Worm (Caenorhabditis elegans) whole organism, young adult: Measurements from ENCODE around the gene nhr-105.

ENCODE experiments used
- B0019.2 ChIP-seq: fragments of 200-800 bp; sonication (Bioruptor generic); conservative IDR thresholded peaks from 2 replicates; pipeline ENCODE4 v1.3.6; 2022; ENCODE audit warnings: missing genetic modification reagents, missing genetic modification characterization, missing compliant biosample characterization
- B0336.3 ChIP-seq: fragments of 200-800 bp; sonication (Bioruptor generic); IDR thresholded peaks from 2 replicates; pipeline ENCODE4 v1.3.6; 2022; ENCODE audit warnings: missing genetic modification characterization, missing compliant biosample characterization
- F10E7.11 ChIP-seq: sonication (generic microtip); optimal IDR thresholded peaks from 2 replicates; lab custom pipeline; 2017; ENCODE audit warnings: mild to moderate bottlenecking, missing genetic modification characterization, moderate library complexity, missing compliant biosample characterization
- F22D6.2 ChIP-seq: sonication (generic microtip); optimal IDR thresholded peaks from 2 replicates; lab custom pipeline; 2016; ENCODE audit warnings: mild to moderate bottlenecking, missing genetic modification characterization, missing compliant biosample characterization
- F23B12.7 ChIP-seq: sonication (generic microtip); optimal IDR thresholded peaks from 2 replicates; lab custom pipeline; 2017; ENCODE audit warnings: missing genetic modification characterization, mild to moderate bottlenecking, missing compliant biosample characterization, antibody characterized with exemption, moderate library complexity; ENCODE audit not compliant: insufficient read depth
- F33H1.4 ChIP-seq: fragments of 200-800 bp; sonication (Bioruptor generic); IDR thresholded peaks from 2 replicates; pipeline ENCODE4 v1.3.6; 2022; ENCODE audit warnings: missing genetic modification reagents, missing genetic modification characterization, missing compliant biosample characterization
- F37B4.10 ChIP-seq: fragments of 200-800 bp; sonication (Bioruptor generic); IDR thresholded peaks from 2 replicates; pipeline ENCODE4 v1.3.6; 2022; ENCODE audit warnings: missing genetic modification characterization, missing compliant biosample characterization
- F49E8.2 ChIP-seq: sonication (generic microtip); optimal IDR thresholded peaks from 3 replicates; lab custom pipeline; 2017; ENCODE audit warnings: missing genetic modification characterization, mild to moderate bottlenecking, missing compliant biosample characterization, antibody characterized with exemption, moderate library complexity; ENCODE audit not compliant: insufficient read depth
- F57A8.1 ChIP-seq: fragments of 200-800 bp; sonication (Bioruptor generic); optimal IDR thresholded peaks from 2 replicates; lab custom pipeline; 2018; ENCODE audit warnings: mild to moderate bottlenecking, missing genetic modification characterization, moderate library complexity, missing compliant biosample characterization
- K12H6.12 ChIP-seq: fragments of 200-800 bp; sonication (Bioruptor generic); optimal IDR thresholded peaks from 2 replicates; lab custom pipeline; 2018; ENCODE audit warnings: mild to moderate bottlenecking, missing genetic modification characterization, missing compliant biosample characterization
- Y53F4B.3 ChIP-seq: fragments of 200-800 bp; sonication (Bioruptor generic); IDR thresholded peaks from 2 replicates; pipeline ENCODE4 v1.3.6; 2022; ENCODE audit warnings: missing genetic modification reagents, missing genetic modification characterization, missing compliant biosample characterization
- Y79H2A.3 ChIP-seq: fragments of 200-800 bp; sonication (Bioruptor generic); conservative IDR thresholded peaks from 2 replicates; pipeline ENCODE4 v1.3.6; 2022; ENCODE audit warnings: missing genetic modification reagents, missing genetic modification characterization, missing compliant biosample characterization
- ZK185.1 ChIP-seq: sonication (generic microtip); optimal IDR thresholded peaks from 2 replicates; lab custom pipeline; 2016; ENCODE audit warnings: mild to moderate bottlenecking, missing genetic modification characterization, missing compliant biosample characterization; ENCODE audit not compliant: poor library complexity, severe bottlenecking
- attf-5 ChIP-seq: fragments of 200-800 bp; sonication (Bioruptor generic); optimal IDR thresholded peaks from 2 replicates; lab custom pipeline; 2018; ENCODE audit warnings: mild to moderate bottlenecking, missing genetic modification characterization, missing compliant biosample characterization
- ccch-3 ChIP-seq: fragments of 200-800 bp; sonication (Bioruptor generic); optimal IDR thresholded peaks from 2 replicates; lab custom pipeline; 2018; ENCODE audit warnings: mild to moderate bottlenecking, missing genetic modification characterization, missing compliant biosample characterization
- ceh-27 ChIP-seq: fragments of 200-800 bp; sonication (Bioruptor generic); optimal IDR thresholded peaks from 2 replicates; lab custom pipeline; 2018; ENCODE audit warnings: mild to moderate bottlenecking, missing genetic modification characterization, moderate library complexity, missing compliant biosample characterization
- ceh-40 ChIP-seq: fragments of 200-800 bp; sonication (Bioruptor generic); IDR thresholded peaks from 2 replicates; pipeline ENCODE4 v1.3.6; 2022; ENCODE audit warnings: missing genetic modification characterization, missing compliant biosample characterization
- ceh-58 ChIP-seq: fragments of 200-800 bp; sonication (Bioruptor generic); IDR thresholded peaks from 2 replicates; pipeline ENCODE4 v1.3.6; 2022; ENCODE audit warnings: missing genetic modification characterization, missing compliant biosample characterization
- ceh-91 ChIP-seq: fragments of 200-800 bp; sonication (Bioruptor generic); IDR thresholded peaks from 2 replicates; pipeline ENCODE4 v1.3.6; 2022; ENCODE audit warnings: missing genetic modification reagents, missing genetic modification characterization, missing compliant biosample characterization
- chd-7 ChIP-seq: sonication (generic microtip); optimal IDR thresholded peaks from 2 replicates; lab custom pipeline; 2016; ENCODE audit warnings: mild to moderate bottlenecking, missing genetic modification characterization, moderate library complexity, missing compliant biosample characterization
- dox-1 ChIP-seq: fragments of 200-800 bp; sonication (Bioruptor generic); IDR thresholded peaks from 2 replicates; pipeline ENCODE4 v1.3.6; 2022; ENCODE audit warnings: missing genetic modification reagents, missing genetic modification characterization, missing compliant biosample characterization
- egrh-3 ChIP-seq: fragments of 200-800 bp; sonication (Bioruptor generic); IDR thresholded peaks from 2 replicates; pipeline ENCODE4 v1.3.6; 2022; ENCODE audit warnings: missing genetic modification reagents, missing genetic modification characterization, missing compliant biosample characterization
- ekl-4 ChIP-seq: fragments of 200-800 bp; sonication (Bioruptor generic); IDR thresholded peaks from 2 replicates; pipeline ENCODE4 v1.3.6; 2022; ENCODE audit warnings: missing genetic modification reagents, missing genetic modification characterization, missing compliant biosample characterization
- ets-4 ChIP-seq: fragments of 200-800 bp; sonication (Bioruptor generic); optimal IDR thresholded peaks from 2 replicates; lab custom pipeline; 2018; ENCODE audit warnings: mild to moderate bottlenecking, missing genetic modification characterization, missing compliant biosample characterization
- him-1 ChIP-seq: sonication (generic microtip); optimal IDR thresholded peaks from 2 replicates; lab custom pipeline; 2016; ENCODE audit warnings: missing genotype, missing genetic modification reagents, missing genetic modification characterization, missing compliant biosample characterization
- hmg-1.2 ChIP-seq: fragments of 200-800 bp; sonication (Bioruptor generic); IDR thresholded peaks from 2 replicates; pipeline ENCODE4 v1.3.6; 2022; ENCODE audit warnings: missing genetic modification reagents, missing genetic modification characterization, missing compliant biosample characterization
- hrde-1 ChIP-seq: sonication (generic microtip); optimal IDR thresholded peaks from 2 replicates; lab custom pipeline; 2016; ENCODE audit warnings: missing genetic modification characterization, mild to moderate bottlenecking, missing compliant biosample characterization, moderate library complexity, missing genotype, missing genetic modification reagents, borderline replicate concordance
- let-526 ChIP-seq: fragments of 200-800 bp; sonication (Bioruptor generic); IDR thresholded peaks from 2 replicates; pipeline ENCODE4 v1.3.6; 2022; ENCODE audit warnings: missing genetic modification reagents, missing genetic modification characterization, missing compliant biosample characterization
- let-607 ChIP-seq, 2 experiments: fragments of 200-800 bp in 1 of 2; sonication (Bioruptor generic) in 1 of 2; sonication (generic microtip) in 1 of 2; optimal IDR thresholded peaks; 2 replicates each; lab custom pipeline; 2016 to 2018; ENCODE audit warnings: mild to moderate bottlenecking in 2 of 2, missing compliant biosample characterization in 2 of 2, missing genetic modification characterization in 2 of 2, moderate library complexity in 2 of 2, missing genotype in 1 of 2
- lin-26 ChIP-seq: fragments of 200-800 bp; sonication (Bioruptor generic); IDR thresholded peaks from 2 replicates; pipeline ENCODE4 v1.3.6; 2022; ENCODE audit warnings: missing genetic modification reagents, missing genetic modification characterization, missing compliant biosample characterization
- lin-40 ChIP-seq: sonication (generic microtip); optimal IDR thresholded peaks from 2 replicates; lab custom pipeline; 2016; ENCODE audit warnings: missing genetic modification characterization, mild to moderate bottlenecking, missing compliant biosample characterization, missing genotype, missing genetic modification reagents
- madf-3 ChIP-seq: fragments of 200-800 bp; sonication (Bioruptor generic); IDR thresholded peaks from 2 replicates; pipeline ENCODE4 v1.3.6; 2022; ENCODE audit warnings: missing genetic modification reagents, missing genetic modification characterization, missing compliant biosample characterization
- madf-6 ChIP-seq: fragments of 200-800 bp; sonication (Bioruptor generic); IDR thresholded peaks from 2 replicates; pipeline ENCODE4 v1.3.6; 2022; ENCODE audit warnings: missing genetic modification reagents, missing genetic modification characterization, missing compliant biosample characterization
- mxl-1 ChIP-seq: sonication (generic microtip); optimal IDR thresholded peaks from 2 replicates; lab custom pipeline; 2016; ENCODE audit warnings: missing genetic modification characterization, missing compliant biosample characterization
- nhr-179 ChIP-seq: sonication (generic microtip); optimal IDR thresholded peaks from 2 replicates; lab custom pipeline; 2016; ENCODE audit warnings: mild to moderate bottlenecking, missing genetic modification characterization, missing compliant biosample characterization
- pbrm-1 ChIP-seq: fragments of 200-800 bp; sonication (Bioruptor generic); IDR thresholded peaks from 2 replicates; pipeline ENCODE4 v1.3.6; 2022; ENCODE audit warnings: missing genetic modification reagents, missing genetic modification characterization, missing compliant biosample characterization
- rcor-1 ChIP-seq: fragments of 200-800 bp; sonication (Bioruptor generic); IDR thresholded peaks from 2 replicates; pipeline ENCODE4 v1.3.6; 2022; ENCODE audit warnings: missing genetic modification reagents, missing genetic modification characterization, missing compliant biosample characterization
- sea-2 ChIP-seq: fragments of 200-800 bp; sonication (Bioruptor generic); IDR thresholded peaks from 2 replicates; pipeline ENCODE4 v1.3.6; 2022; ENCODE audit warnings: missing genetic modification characterization, missing compliant biosample characterization
- snpc-1.3 ChIP-seq: sonication (generic microtip); optimal IDR thresholded peaks from 2 replicates; lab custom pipeline; 2017; ENCODE audit warnings: missing genetic modification characterization, mild to moderate bottlenecking, missing compliant biosample characterization, antibody characterized with exemption, moderate library complexity, missing genotype, missing genetic modification reagents; ENCODE audit not compliant: insufficient read depth
- snpc-3.4 ChIP-seq: sonication (generic microtip); optimal IDR thresholded peaks from 2 replicates; lab custom pipeline; 2017; ENCODE audit warnings: missing genetic modification characterization, mild to moderate bottlenecking, missing compliant biosample characterization, antibody characterized with exemption, moderate library complexity, missing genotype, missing genetic modification reagents
- tbp1 ChIP-seq: fragments of 200-800 bp; sonication (Bioruptor generic); optimal IDR thresholded peaks from 2 replicates; lab custom pipeline; 2018; ENCODE audit warnings: mild to moderate bottlenecking, missing genetic modification characterization, missing compliant biosample characterization
- tlf-1 ChIP-seq: fragments of 200-800 bp; sonication (Bioruptor generic); optimal IDR thresholded peaks from 2 replicates; lab custom pipeline; 2018; ENCODE audit warnings: mild to moderate bottlenecking, missing genetic modification characterization, missing compliant biosample characterization
- unc-62 ChIP-seq: fragments of 150-350 bp; optimal IDR thresholded peaks from 2 replicates; lab custom pipeline; 2014; ENCODE audit warnings: missing biosample characterization, missing genetic modification reagents, missing genetic modification characterization
- ztf-18 ChIP-seq: sonication (generic microtip); optimal IDR thresholded peaks from 2 replicates; lab custom pipeline; 2016; ENCODE audit warnings: missing genotype, mild to moderate bottlenecking, missing genetic modification characterization, missing compliant biosample characterization
- ztf-26 ChIP-seq: sonication (generic microtip); optimal IDR thresholded peaks from 2 replicates; lab custom pipeline; 2017; ENCODE audit warnings: missing genetic modification characterization, missing compliant biosample characterization
- ztf-6 ChIP-seq: fragments of 200-800 bp; sonication (Bioruptor generic); IDR thresholded peaks from 2 replicates; pipeline ENCODE4 v1.3.6; 2022; ENCODE audit warnings: missing genetic modification reagents, missing genetic modification characterization, missing compliant biosample characterization

The nhr-105 gene

ce11 chrIV:7039476-7040261 lies 10.3 kb upstream of the nhr-105 start, which contains the start of the genes cogc-2 and klp-18 (continued):
- TF ChIP-seq ztf-6 (no peak), F49E8.2 (peak; percentile 57), B0019.2 (GFP tag; lab: Robert Waterston, UW) (peak; percentile 86), snpc-3.4 (peak; percentile 66), lin-40 (tag; lab: Kevin White, UChicago) (peak; percentile 62), attf-5 (GFP tag; lab: Kevin White, UChicago) (peak; percentile 84), ceh-91 (GFP tag; lab: Robert Waterston, UW) (peak; percentile 99), let-526 (GFP tag; lab: Robert Waterston, UW) (no peak), him-1 (tag; lab: Kevin White, UChicago) (peak; percentile 64), unc-62 (GFP tag; lab: Kevin White, UChicago) (no peak), mxl-1 (no peak), B0336.3 (GFP tag; lab: Robert Waterston, UW) (peak; percentile 88), Y79H2A.3 (GFP tag; lab: Robert Waterston, UW) (0 out of 2 replicates have a peak, but pooled peaks have one; percentile 26), sea-2 (GFP tag; lab: Robert Waterston, UW) (no peak), ztf-26 (tag; lab: Kevin White, UChicago) (no peak), F57A8.1 (GFP tag; lab: Kevin White, UChicago) (no peak), pbrm-1 (peak; percentile 58; the same call in 1 of the 2 replicates), egrh-3 (GFP tag; lab: Robert Waterston, UW) (0 out of 2 replicates have a peak, but pooled peaks have one; percentile 20), madf-6 (GFP tag; lab: Robert Waterston, UW) (peak; percentile 100), let-607 (tag; optimal IDR thresholded peaks at IDR 0.05; lab: Kevin White, UChicago) (peak; percentile 69 to 79), F23B12.7 (peak; percentile 72), F33H1.4 (GFP tag; lab: Robert Waterston, UW) (peak; percentile 99), F10E7.11 (tag; lab: Kevin White, UChicago) (no peak), ztf-18 (tag; lab: Kevin White, UChicago) (peak; percentile 84), F22D6.2 (tag; lab: Kevin White, UChicago) (no peak), ZK185.1 (peak; percentile 72), nhr-179 (tag; lab: Kevin White, UChicago) (no peak), ets-4 (GFP tag; lab: Kevin White, UChicago) (no peak), tbp1 (GFP tag; lab: Kevin White, UChicago) (peak; percentile 62), ccch-3 (no peak), ceh-27 (peak; percentile 52), ceh-40 (GFP tag; lab: Robert Waterston, UW) (no peak), ceh-58 (GFP tag; lab: Robert Waterston, UW) (no peak), madf-3 (GFP tag; lab: Robert Waterston, UW) (peak; percentile 94), lin-26 (peak; percentile 43; the same call in 1 of the 2 replicates), snpc-1.3 (tag; lab: Kevin White, UChicago) (peak; percentile 45), chd-7 (tag; lab: Kevin White, UChicago) (peak; percentile 10), dox-1 (GFP tag; lab: Robert Waterston, UW) (peak; percentile 90), tlf-1 (GFP tag; lab: Kevin White, UChicago) (peak; percentile 94), rcor-1 (GFP tag; lab: Robert Waterston, UW) (peak; percentile 73; the same call in 1 of the 2 replicates), F37B4.10 (no peak), Y53F4B.3 (GFP tag; lab: Robert Waterston, UW) (peak; percentile 78), ekl-4 (GFP tag; lab: Robert Waterston, UW) (peak; percentile 88), hrde-1 (peak; percentile 82), hmg-1.2 (peak; percentile 52), K12H6.12 (tag; lab: Kevin White, UChicago) (peak; percentile 20)
